Fruit fly (Drosophila melanogaster) whole organism, pupa: ENCODE results near the gene Sfp65A.

Experiments used
- CG10348 ChIP-seq: fragments of 200-800 bp; sonication (Bioruptor generic); IDR thresholded peaks from 2 replicates; pipeline ENCODE4 v1.3.6; 2022; ENCODE audit warnings: missing biosample characterization, missing genetic modification characterization
- CG13204 ChIP-seq: fragments of 200-800 bp; sonication (Bioruptor generic); optimal IDR thresholded peaks from 2 replicates; lab custom pipeline; 2018; ENCODE audit warnings: missing biosample characterization, mild to moderate bottlenecking, missing genetic modification characterization, moderate library complexity
- CG8159 ChIP-seq: fragments of 200-800 bp; sonication (Bioruptor generic); optimal IDR thresholded peaks from 3 replicates; lab custom pipeline; 2018; ENCODE audit warnings: missing biosample characterization, mild to moderate bottlenecking, missing genetic modification characterization, moderate library complexity
- EcR ChIP-seq: fragments of 200-800 bp; sonication (Bioruptor generic); optimal IDR thresholded peaks from 3 replicates; lab custom pipeline; 2019; ENCODE audit warnings: missing biosample characterization, missing genetic modification characterization, mild to moderate bottlenecking, moderate library complexity, missing genetic modification reagents
- Ets98B ChIP-seq: fragments of 200-800 bp; sonication (Bioruptor generic); IDR thresholded peaks from 2 replicates; pipeline ENCODE4 v1.3.6; 2022; ENCODE audit warnings: missing biosample characterization, missing genetic modification characterization
- Snoo ChIP-seq: fragments of 200-800 bp; sonication (Bioruptor generic); optimal IDR thresholded peaks from 3 replicates; lab custom pipeline; 2017; ENCODE audit warnings: missing biosample characterization, mild to moderate bottlenecking, missing genetic modification characterization, inconsistent platforms

DNA sequence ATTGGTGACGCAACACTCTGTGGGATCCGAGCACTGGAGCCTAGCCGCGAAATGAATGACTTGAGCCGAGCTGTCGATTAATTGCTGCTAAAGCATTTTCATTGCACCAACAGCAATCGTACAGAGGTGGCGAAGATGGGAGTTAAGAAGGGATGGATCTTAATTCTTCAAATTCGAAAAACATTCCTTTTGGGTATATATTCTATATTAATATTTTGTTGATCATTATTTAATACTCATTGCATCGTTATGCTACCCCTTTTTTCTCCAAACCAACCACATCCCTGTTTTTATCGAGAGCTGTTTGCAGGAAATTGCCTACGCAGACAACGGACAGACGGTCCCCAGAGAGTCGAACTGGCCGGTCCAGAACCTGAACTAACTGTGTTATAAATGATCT lies 8.4 kb downstream of the Sfp65A start:
- TF ChIP-seq CG10348 (GFP tag; lab: Robert Waterston, UW) (no peak), CG8159 (peak; percentile 86), EcR (GFP tag; lab: Kevin White, UChicago) (no peak), Ets98B (GFP tag; lab: Robert Waterston, UW) (peak; percentile 60), CG13204 (peak; percentile 55), Snoo (tag; lab: Kevin White, UChicago) (peak; percentile 30)
